Fruit fly (Drosophila melanogaster) whole organism, embryonic: ENCODE results near the gene Pep.
A peak's percentile ranks its signal among the peaks of the same experiment; 100 is the strongest.

Experiments
- Atf-2 ChIP-seq: fragments of 200-800 bp; sonication (Bioruptor generic); optimal IDR thresholded peaks from 2 replicates; lab custom pipeline; 2016; ENCODE audit warnings: missing biosample characterization, missing genetic modification characterization
- BtbVII ChIP-seq: fragments of 200-800 bp; sonication (Bioruptor generic); optimal IDR thresholded peaks from 3 replicates; lab custom pipeline; 2017; ENCODE audit warnings: missing biosample characterization, mild to moderate bottlenecking, missing genetic modification characterization
- Bteb2 ChIP-seq: fragments of 200-800 bp; sonication (Bioruptor generic); optimal IDR thresholded peaks from 2 replicates; lab custom pipeline; 2016; ENCODE audit warnings: missing biosample characterization, missing genetic modification characterization
- CG1024 ChIP-seq: fragments of 200-800 bp; sonication (Bioruptor generic); IDR thresholded peaks from 2 replicates; pipeline ENCODE4 v1.3.6; 2022; ENCODE audit warnings: missing biosample characterization, missing genetic modification characterization
- CG10274 ChIP-seq: fragments of 200-800 bp; sonication (Bioruptor generic); optimal IDR thresholded peaks from 3 replicates; lab custom pipeline; 2017; ENCODE audit warnings: missing biosample characterization, mild to moderate bottlenecking, missing genetic modification characterization
- CG10565 ChIP-seq: fragments of 200-800 bp; sonication (Bioruptor generic); optimal IDR thresholded peaks from 3 replicates; lab custom pipeline; 2016; ENCODE audit warnings: missing biosample characterization, mild to moderate bottlenecking, missing genetic modification characterization
- CG11398 ChIP-seq: fragments of 200-800 bp; sonication (Bioruptor generic); optimal IDR thresholded peaks from 2 replicates; lab custom pipeline; 2016; ENCODE audit warnings: missing biosample characterization, missing genetic modification characterization
- CG11723 ChIP-seq: fragments of 200-800 bp; sonication (Bioruptor generic); optimal IDR thresholded peaks from 2 replicates; lab custom pipeline; 2017; ENCODE audit warnings: missing biosample characterization, mild to moderate bottlenecking, missing genetic modification characterization
- CG12104 ChIP-seq: fragments of 200-800 bp; sonication (Bioruptor generic); optimal IDR thresholded peaks from 3 replicates; lab custom pipeline; 2016; ENCODE audit warnings: missing biosample characterization, missing genetic modification characterization
- CG15073 ChIP-seq: fragments of 200-800 bp; sonication (Bioruptor generic); optimal IDR thresholded peaks from 2 replicates; lab custom pipeline; 2016; ENCODE audit warnings: missing biosample characterization, missing genetic modification characterization
- CG16815 ChIP-seq: fragments of 200-800 bp; sonication (Bioruptor generic); optimal IDR thresholded peaks from 3 replicates; lab custom pipeline; 2017; ENCODE audit warnings: missing biosample characterization, mild to moderate bottlenecking, missing genetic modification characterization
- CG17612 ChIP-seq: fragments of 200-800 bp; sonication (Bioruptor generic); IDR thresholded peaks from 2 replicates; pipeline ENCODE4 v1.3.6; 2022; ENCODE audit warnings: missing biosample characterization, missing genetic modification characterization
- CG18619 ChIP-seq: fragments of 200-800 bp; sonication (Bioruptor generic); optimal IDR thresholded peaks from 3 replicates; lab custom pipeline; 2017; ENCODE audit warnings: missing biosample characterization, mild to moderate bottlenecking, missing genetic modification characterization
- CG31388 ChIP-seq: fragments of 200-800 bp; sonication (Bioruptor generic); optimal IDR thresholded peaks from 2 replicates; lab custom pipeline; 2016; ENCODE audit warnings: missing biosample characterization, missing genetic modification characterization
- CG3281 ChIP-seq: fragments of 200-800 bp; sonication (Bioruptor generic); optimal IDR thresholded peaks from 3 replicates; lab custom pipeline; 2017; ENCODE audit warnings: missing biosample characterization, mild to moderate bottlenecking, missing genetic modification characterization
- CG33557 ChIP-seq: fragments of 200-800 bp; sonication (Bioruptor generic); optimal IDR thresholded peaks from 2 replicates; lab custom pipeline; 2019; ENCODE audit warnings: missing biosample characterization, mild to moderate bottlenecking, missing genetic modification characterization, moderate library complexity
- CG34224 ChIP-seq: fragments of 200-800 bp; sonication (Bioruptor generic); IDR thresholded peaks from 3 replicates; pipeline ENCODE4 v1.3.6; 2022; ENCODE audit warnings: missing biosample characterization, missing genetic modification characterization; ENCODE audit not compliant: partially characterized antibody
- CG3726 ChIP-seq: fragments of 200-800 bp; sonication (Bioruptor generic); IDR thresholded peaks from 3 replicates; pipeline ENCODE4, ENCODE4 v1.3.6; 2022; ENCODE audit warnings: missing biosample characterization, missing genetic modification characterization
- CG43689 ChIP-seq: fragments of 200-800 bp; sonication (Bioruptor generic); IDR thresholded peaks from 2 replicates; pipeline ENCODE4 v1.3.6; 2022; ENCODE audit warnings: missing biosample characterization, missing genetic modification characterization
- CG8281 ChIP-seq: fragments of 200-800 bp; sonication (Bioruptor generic); optimal IDR thresholded peaks from 2 replicates; lab custom pipeline; 2018; ENCODE audit warnings: missing biosample characterization, mild to moderate bottlenecking, missing genetic modification characterization, moderate library complexity
- CG8388 ChIP-seq: fragments of 200-800 bp; sonication (Bioruptor generic); optimal IDR thresholded peaks from 2 replicates; lab custom pipeline; 2019; ENCODE audit warnings: missing biosample characterization, mild to moderate bottlenecking, missing genetic modification characterization, moderate library complexity
- CG9215 ChIP-seq: fragments of 200-800 bp; sonication (Bioruptor generic); IDR thresholded peaks from 2 replicates; pipeline ENCODE4 v1.3.6; 2022; ENCODE audit warnings: missing biosample characterization, missing genetic modification characterization
- CG9932 ChIP-seq: fragments of 200-800 bp; sonication (Bioruptor generic); IDR thresholded peaks from 2 replicates; pipeline ENCODE4 v1.3.6; 2022; ENCODE audit warnings: missing biosample characterization, missing genetic modification characterization
- D ChIP-seq, 2 experiments: fragments of 200-800 bp in 1 of 2; fragments of >200 bp in 1 of 2; sonication (Bioruptor generic) in 1 of 2; optimal IDR thresholded peaks; 2 replicates in 1 of 2; 3 replicates in 1 of 2; lab custom pipeline; 2017; ENCODE audit warnings: mild to moderate bottlenecking in 1 of 2, missing biosample characterization in 1 of 2, missing genetic modification characterization in 1 of 2, missing genetic modification reagents in 1 of 2
- Eip74EF ChIP-seq, 2 experiments: fragments of 200-800 bp in 1 of 2; fragments of >200 bp in 1 of 2; sonication (Bioruptor generic) in 1 of 2; optimal IDR thresholded peaks; 2 replicates each; lab custom pipeline; 2017 to 2019; ENCODE audit warnings: missing biosample characterization in 2 of 2, missing genetic modification characterization in 2 of 2, mild to moderate bottlenecking in 1 of 2, moderate library complexity in 1 of 2
- Fer1 ChIP-seq: fragments of 200-800 bp; sonication (Bioruptor generic); optimal IDR thresholded peaks from 2 replicates; lab custom pipeline; 2017; ENCODE audit warnings: missing biosample characterization, mild to moderate bottlenecking, missing genetic modification characterization
- Hr39 ChIP-seq: fragments of >200 bp; optimal IDR thresholded peaks from 2 replicates; lab custom pipeline; 2017
- MESR4 ChIP-seq: fragments of 200-800 bp; sonication (Bioruptor generic); optimal IDR thresholded peaks from 2 replicates; lab custom pipeline; 2018; ENCODE audit warnings: missing biosample characterization, mild to moderate bottlenecking, missing genetic modification characterization, moderate library complexity
- Mes4 ChIP-seq: fragments of 200-800 bp; sonication (Bioruptor generic); optimal IDR thresholded peaks from 2 replicates; lab custom pipeline; 2016; ENCODE audit warnings: missing biosample characterization, missing genetic modification characterization
- Myb ChIP-seq: fragments of 200-800 bp; sonication (Bioruptor generic); optimal IDR thresholded peaks from 2 replicates; lab custom pipeline; 2016; ENCODE audit warnings: missing biosample characterization, missing genetic modification characterization
- NC2α ChIP-seq: fragments of 200-800 bp; sonication (Bioruptor generic); optimal IDR thresholded peaks from 2 replicates; lab custom pipeline; 2016; ENCODE audit warnings: missing biosample characterization, missing genetic modification characterization
- Sin3A ChIP-seq: fragments of >200 bp; optimal IDR thresholded peaks from 2 replicates; lab custom pipeline; 2018
- Six4 ChIP-seq: fragments of 200-800 bp; sonication (Bioruptor generic); optimal IDR thresholded peaks from 2 replicates; lab custom pipeline; 2016; ENCODE audit warnings: missing biosample characterization, missing genetic modification characterization
- cad ChIP-seq: fragments of >200 bp; optimal IDR thresholded peaks from 2 replicates; lab custom pipeline; 2017; ENCODE audit warnings: missing biosample characterization, missing genetic modification characterization
- chm ChIP-seq: fragments of 200-800 bp; sonication (Bioruptor generic); IDR thresholded peaks from 2 replicates; pipeline ENCODE4 v1.3.6; 2022; ENCODE audit warnings: missing biosample characterization, missing genetic modification characterization
- cwo ChIP-seq: fragments of 200-800 bp; sonication (Bioruptor generic); optimal IDR thresholded peaks from 3 replicates; lab custom pipeline; 2017; ENCODE audit warnings: missing biosample characterization, missing genetic modification characterization, mild to moderate bottlenecking, moderate library complexity, missing genetic modification reagents
- en ChIP-seq: fragments of 200-800 bp; sonication (Bioruptor generic); optimal IDR thresholded peaks from 2 replicates; lab custom pipeline; 2016; ENCODE audit warnings: missing biosample characterization, missing genetic modification characterization
- fd3F ChIP-seq: fragments of 200-800 bp; sonication (Bioruptor generic); optimal IDR thresholded peaks from 2 replicates; lab custom pipeline; 2018; ENCODE audit warnings: missing biosample characterization, mild to moderate bottlenecking, missing genetic modification characterization, moderate library complexity
- hbn ChIP-seq: fragments of 200-800 bp; sonication (Bioruptor generic); IDR thresholded peaks from 2 replicates; pipeline ENCODE4 v1.3.6; 2022; ENCODE audit warnings: missing biosample characterization, missing genetic modification characterization; ENCODE audit not compliant: partially characterized antibody
- hkb ChIP-seq, 2 experiments: fragments of 200-800 bp in 1 of 2; fragments of >200 bp in 1 of 2; sonication (Bioruptor generic) in 1 of 2; IDR thresholded peaks in 1 of 2; optimal IDR thresholded peaks in 1 of 2; 2 replicates each; pipeline versions ENCODE4 v1.3.6 to Lab custom; 2017 to 2022; ENCODE audit warnings: missing biosample characterization in 1 of 2, missing genetic modification characterization in 1 of 2
- luna ChIP-seq: fragments of 200-800 bp; sonication (Bioruptor generic); optimal IDR thresholded peaks from 2 replicates; lab custom pipeline; 2016; ENCODE audit warnings: missing biosample characterization, missing genetic modification characterization
- mld ChIP-seq: fragments of 200-800 bp; sonication (Bioruptor generic); IDR thresholded peaks from 3 replicates; pipeline ENCODE4 v1.3.6; 2022; ENCODE audit warnings: missing biosample characterization, missing genetic modification characterization; ENCODE audit not compliant: partially characterized antibody
- pho ChIP-seq: fragments of 200-800 bp; sonication (Bioruptor generic); optimal IDR thresholded peaks from 2 replicates; lab custom pipeline; 2016; ENCODE audit warnings: missing biosample characterization, missing genetic modification characterization
- ranshi ChIP-seq: fragments of 200-800 bp; sonication (Bioruptor generic); IDR thresholded peaks from 2 replicates; pipeline ENCODE4 v1.3.6; 2022; ENCODE audit warnings: missing biosample characterization, missing genetic modification characterization
- tna ChIP-seq: fragments of 200-800 bp; sonication (Bioruptor generic); IDR thresholded peaks from 2 replicates; pipeline ENCODE4 v1.3.6; 2022; ENCODE audit warnings: missing biosample characterization, missing genetic modification characterization; ENCODE audit not compliant: partially characterized antibody
- wor ChIP-seq: fragments of 200-800 bp; sonication (Bioruptor generic); IDR thresholded peaks from 2 replicates; pipeline ENCODE4 v1.3.6; 2022; ENCODE audit warnings: missing biosample characterization, missing genetic modification characterization
- zen ChIP-seq: fragments of 200-800 bp; sonication (Bioruptor generic); optimal IDR thresholded peaks from 3 replicates; lab custom pipeline; 2018; ENCODE audit warnings: missing biosample characterization, mild to moderate bottlenecking, missing genetic modification characterization, moderate library complexity
- zf30C ChIP-seq: fragments of 200-800 bp; sonication (Bioruptor generic); optimal IDR thresholded peaks from 3 replicates; lab custom pipeline; 2018; ENCODE audit warnings: missing biosample characterization, mild to moderate bottlenecking, missing genetic modification characterization

The Pep gene

DNA sequence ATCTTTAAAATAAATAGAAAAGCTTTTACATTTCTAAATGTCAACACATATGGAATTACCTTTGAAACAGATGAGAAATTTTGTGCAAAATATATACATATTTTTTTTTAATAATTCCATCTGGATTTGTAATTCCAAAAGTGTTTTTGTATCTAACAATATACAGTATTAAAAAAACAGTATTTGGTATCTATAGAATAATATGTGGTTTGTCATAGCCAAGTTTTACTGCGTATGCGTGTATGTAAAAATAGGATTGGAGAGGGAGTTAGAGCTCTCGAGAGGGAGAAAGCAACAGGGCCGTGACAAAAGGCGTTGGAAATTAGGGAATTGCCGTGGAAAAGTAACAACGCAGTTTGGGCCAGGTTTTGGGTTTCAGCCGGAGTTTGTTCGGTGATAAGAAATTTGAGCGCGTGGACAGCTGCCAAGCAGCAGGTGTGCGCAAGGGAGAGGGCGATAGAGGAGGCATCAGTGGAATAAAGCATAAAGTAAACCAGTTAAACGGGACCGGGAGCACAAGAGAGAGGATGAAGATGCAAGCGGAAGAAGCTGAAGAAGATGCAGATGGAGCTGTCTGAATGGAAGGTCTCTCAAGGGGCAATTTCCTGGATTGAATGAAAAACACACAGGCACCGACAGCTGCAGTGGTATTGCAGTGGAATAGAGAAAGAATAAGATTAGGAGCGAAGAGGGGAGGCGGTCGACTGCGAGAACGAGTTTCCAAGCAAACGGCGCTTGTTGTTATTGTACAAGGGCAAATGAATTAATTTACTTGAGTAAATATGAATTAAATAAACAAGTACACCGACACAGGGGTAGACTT, 8.3 kb upstream of the Pep start (continued):
- TF ChIP-seq cwo (GFP tag; lab: Kevin White, UChicago) (no peak), CG34224 (GFP tag; lab: Robert Waterston, UW) (no peak), luna (GFP tag; lab: Kevin White, UChicago) (peak; percentile 52), Myb (GFP tag; lab: Kevin White, UChicago) (no peak), zen (tag; lab: Kevin White, UChicago) (no peak), Six4 (GFP tag; lab: Kevin White, UChicago) (peak; percentile 13), hkb (optimal IDR thresholded peaks at IDR 0.05; lab: Kevin White, UChicago) (no peak), hkb (GFP tag; IDR thresholded peaks at IDR 0.05; lab: Robert Waterston, UW) (peak; percentile 88), CG1024 (GFP tag; lab: Robert Waterston, UW) (peak; percentile 77), CG10274 (GFP tag; lab: Kevin White, UChicago) (peak; percentile 10), CG3726 (0 out of 3 replicates have a peak, but pooled peaks have one; percentile 63), Fer1 (GFP tag; lab: Kevin White, UChicago) (peak; percentile 76), CG9932 (peak; percentile 43; the same call in 1 of the 2 replicates), pho (GFP tag; lab: Kevin White, UChicago) (no peak), CG9215 (GFP tag; lab: Robert Waterston, UW) (peak; percentile 30; the same call in 1 of the 2 replicates), ranshi (GFP tag; lab: Robert Waterston, UW) (peak; percentile 69; the same call in 1 of the 2 replicates), BtbVII (GFP tag; lab: Kevin White, UChicago) (peak; percentile 69), CG8388 (GFP tag; lab: Kevin White, UChicago) (no peak), Mes4 (GFP tag; lab: Kevin White, UChicago) (no peak), CG17612 (GFP tag; lab: Robert Waterston, UW) (peak; percentile 58; the same call in 1 of the 2 replicates), Sin3A (no peak), chm (GFP tag; lab: Robert Waterston, UW) (no peak), NC2α (GFP tag; lab: Kevin White, UChicago) (no peak), Hr39 (lab: Kevin White, UChicago) (no peak), Eip74EF (GFP tag; optimal IDR thresholded peaks at IDR 0.05; lab: Kevin White, UChicago) (peak in 1 of 2 experiments; percentile 48), CG8281 (tag; lab: Kevin White, UChicago) (no peak), CG11398 (GFP tag; lab: Kevin White, UChicago) (no peak), CG16815 (GFP tag; lab: Kevin White, UChicago) (no peak), CG31388 (GFP tag; lab: Kevin White, UChicago) (no peak), en (GFP tag; lab: Kevin White, UChicago) (no peak), Bteb2 (GFP tag; lab: Kevin White, UChicago) (no peak), CG11723 (GFP tag; lab: Kevin White, UChicago) (no peak), D (optimal IDR thresholded peaks at IDR 0.05; lab: Kevin White, UChicago) (no peak), D (GFP tag; optimal IDR thresholded peaks at IDR 0.05; lab: Kevin White, UChicago) (peak; percentile 85), fd3F (no peak), tna (GFP tag; lab: Robert Waterston, UW) (no peak), mld (GFP tag; lab: Robert Waterston, UW) (no peak), hbn (no peak), Atf-2 (GFP tag; lab: Kevin White, UChicago) (no peak), CG33557 (GFP tag; lab: Kevin White, UChicago) (no peak), wor (GFP tag; lab: Robert Waterston, UW) (no peak), CG12104 (peak; percentile 47), CG18619 (GFP tag; lab: Kevin White, UChicago) (no peak), CG3281 (peak; percentile 74), cad (no peak), zf30C (no peak), CG10565 (GFP tag; lab: Kevin White, UChicago) (peak; percentile 1), MESR4 (GFP tag; lab: Kevin White, UChicago) (no peak), CG43689 (GFP tag; lab: Robert Waterston, UW) (no peak), CG15073 (no peak)
